Worm (Caenorhabditis elegans): Measurements from ENCODE around the gene cnc-1.

- no peak for TF ChIP-seq F13H6.1 (tag; optimal IDR thresholded peaks at IDR 0.05)
- TF ChIP-seq elt-2 (tag; optimal IDR thresholded peaks at IDR 0.05) = no peak
- no peak for TF ChIP-seq C08G9.2 (tag; optimal IDR thresholded peaks at IDR 0.05)
- no peak for TF ChIP-seq ceh-2 (tag; optimal IDR thresholded peaks at IDR 0.05)
- TF ChIP-seq tbx-7 (tag; optimal IDR thresholded peaks at IDR 0.05) = no peak
- TF ChIP-seq dmd-4 (tag; optimal IDR thresholded peaks at IDR 0.05; ENCODE audit: borderline replicate concordance) = no peak
- TF ChIP-seq ztf-16 (tag; optimal IDR thresholded peaks at IDR 0.05) = no peak
- TF ChIP-seq pha-4 (tag; optimal IDR thresholded peaks at IDR 0.05) = no peak
- TF ChIP-seq pat-9 (tag; optimal IDR thresholded peaks at IDR 0.05) = no peak
- no peak for TF ChIP-seq unc-42 (tag; optimal IDR thresholded peaks at IDR 0.05)
- no peak for TF ChIP-seq hlh-13 (GFP tag; optimal IDR thresholded peaks at IDR 0.05)
- no peak for TF ChIP-seq unc-55 (GFP tag; optimal IDR thresholded peaks at IDR 0.05)
Observed at ce11 chrV:1455280-1455679, 11.2 kb upstream of the cnc-1 start.

Measured in whole organism, late embryonic.